Worm (Caenorhabditis elegans) whole organism, mixed stage, embryonic: ENCODE measurements around the gene mrp-5.

Source experiments
- M03D4.4 ChIP-seq: sonication (generic microtip); optimal IDR thresholded peaks from 2 replicates; lab custom pipeline; 2017; ENCODE audit warnings: mild to moderate bottlenecking, missing genetic modification characterization, missing compliant biosample characterization
- blmp-1 ChIP-seq: fragments of 150-350 bp; optimal IDR thresholded peaks from 2 replicates; lab custom pipeline; 2014; ENCODE audit warnings: missing biosample characterization, missing genetic modification characterization
- ceh-39 ChIP-seq: fragments of 150-350 bp; optimal IDR thresholded peaks from 2 replicates; lab custom pipeline; 2014; ENCODE audit warnings: missing biosample characterization, missing genetic modification characterization
- ceh-43 ChIP-seq: fragments of 200-800 bp; sonication (Bioruptor generic); optimal IDR thresholded peaks from 2 replicates; lab custom pipeline; 2018; ENCODE audit warnings: mild to moderate bottlenecking, missing genetic modification characterization, moderate library complexity, missing compliant biosample characterization
- ces-1 ChIP-seq: fragments of 150-350 bp; optimal IDR thresholded peaks from 2 replicates; lab custom pipeline; 2014; ENCODE audit warnings: missing biosample characterization, missing genetic modification reagents, missing genetic modification characterization
- cnd-1 ChIP-seq: fragments of 200-800 bp; sonication (Bioruptor generic); optimal IDR thresholded peaks from 2 replicates; lab custom pipeline; 2018; ENCODE audit warnings: mild to moderate bottlenecking, missing genetic modification characterization, missing compliant biosample characterization
- drap-1 ChIP-seq: fragments of 200-800 bp; sonication (Bioruptor generic); optimal IDR thresholded peaks from 3 replicates; lab custom pipeline; 2018; ENCODE audit warnings: mild to moderate bottlenecking, missing genetic modification characterization, missing compliant biosample characterization
- elt-3 ChIP-seq: fragments of 150-350 bp; optimal IDR thresholded peaks from 2 replicates; lab custom pipeline; 2014; ENCODE audit warnings: missing biosample characterization, missing genetic modification characterization
- ham-2 ChIP-seq: fragments of 200-800 bp; sonication (Bioruptor generic); optimal IDR thresholded peaks from 2 replicates; lab custom pipeline; 2018; ENCODE audit warnings: mild to moderate bottlenecking, missing genetic modification characterization, missing compliant biosample characterization
- hlh-1 ChIP-seq: fragments of 150-350 bp; optimal IDR thresholded peaks from 2 replicates; lab custom pipeline; 2014; ENCODE audit warnings: missing biosample characterization, missing genetic modification reagents, missing genetic modification characterization
- lin-13 ChIP-seq: fragments of 150-350 bp; optimal IDR thresholded peaks from 2 replicates; lab custom pipeline; 2014; ENCODE audit warnings: missing biosample characterization, missing genetic modification characterization
- lin-32 ChIP-seq: fragments of 200-800 bp; sonication (Bioruptor generic); optimal IDR thresholded peaks from 2 replicates; lab custom pipeline; 2018; ENCODE audit warnings: mild to moderate bottlenecking, missing genetic modification characterization, missing compliant biosample characterization
- lsy-2 ChIP-seq: fragments of 150-350 bp; optimal IDR thresholded peaks from 2 replicates; lab custom pipeline; 2014; ENCODE audit warnings: missing biosample characterization, missing genetic modification characterization
- mab-5 ChIP-seq: fragments of 150-350 bp; optimal IDR thresholded peaks from 2 replicates; lab custom pipeline; 2014; ENCODE audit warnings: missing biosample characterization, missing genetic modification characterization
- mls-2 ChIP-seq: sonication (generic microtip); optimal IDR thresholded peaks from 2 replicates; lab custom pipeline; 2016; ENCODE audit warnings: mild to moderate bottlenecking, missing genetic modification characterization, moderate library complexity, missing compliant biosample characterization
- nhr-12 ChIP-seq: fragments of 150-350 bp; optimal IDR thresholded peaks from 2 replicates; lab custom pipeline; 2014; ENCODE audit warnings: missing biosample characterization, missing genetic modification characterization
- nhr-2 ChIP-seq: fragments of 150-350 bp; optimal IDR thresholded peaks from 2 replicates; lab custom pipeline; 2014; ENCODE audit warnings: missing biosample characterization, missing genetic modification characterization
- nhr-237 ChIP-seq: fragments of 150-350 bp; optimal IDR thresholded peaks from 2 replicates; lab custom pipeline; 2014; ENCODE audit warnings: missing biosample characterization, missing genetic modification characterization
- nhr-28 ChIP-seq: fragments of 150-350 bp; optimal IDR thresholded peaks from 2 replicates; lab custom pipeline; 2014; ENCODE audit warnings: missing biosample characterization, missing genetic modification characterization
- nhr-76 ChIP-seq: sonication (generic microtip); optimal IDR thresholded peaks from 2 replicates; lab custom pipeline; 2017; ENCODE audit warnings: missing biosample characterization, missing genetic modification characterization
- pha-4 ChIP-seq: fragments of 150-350 bp; optimal IDR thresholded peaks from 2 replicates; lab custom pipeline; 2018; ENCODE audit warnings: missing biosample characterization, missing genetic modification reagents, missing genetic modification characterization
- sem-2 ChIP-seq: fragments of 200-800 bp; sonication (Bioruptor generic); optimal IDR thresholded peaks from 2 replicates; lab custom pipeline; 2018; ENCODE audit warnings: mild to moderate bottlenecking, missing genetic modification characterization, missing compliant biosample characterization
- snpc-4 ChIP-seq: fragments of 150-350 bp; optimal IDR thresholded peaks from 2 replicates; lab custom pipeline; 2014; ENCODE audit warnings: missing biosample characterization, missing genetic modification characterization
- sptf-1 ChIP-seq: sonication (generic microtip); optimal IDR thresholded peaks from 2 replicates; lab custom pipeline; 2017; ENCODE audit warnings: mild to moderate bottlenecking, missing genetic modification characterization, moderate library complexity, missing compliant biosample characterization
- tbx-8 ChIP-seq: fragments of 200-800 bp; sonication (Bioruptor generic); optimal IDR thresholded peaks from 2 replicates; lab custom pipeline; 2018; ENCODE audit warnings: mild to moderate bottlenecking, missing genetic modification characterization, moderate library complexity, missing compliant biosample characterization
- unc-120 ChIP-seq: sonication (generic microtip); optimal IDR thresholded peaks from 2 replicates; lab custom pipeline; 2017; ENCODE audit warnings: missing genetic modification characterization, missing compliant biosample characterization; ENCODE audit not compliant: poor library complexity, severe bottlenecking
- unc-39 ChIP-seq: fragments of 150-350 bp; optimal IDR thresholded peaks from 2 replicates; lab custom pipeline; 2014; ENCODE audit warnings: missing biosample characterization, missing genetic modification characterization
- unc-62 ChIP-seq: fragments of 150-350 bp; optimal IDR thresholded peaks from 2 replicates; lab custom pipeline; 2014; ENCODE audit warnings: missing biosample characterization, missing genetic modification reagents, missing genetic modification characterization
- zip-8 ChIP-seq: fragments of 150-350 bp; optimal IDR thresholded peaks from 2 replicates; lab custom pipeline; 2014; ENCODE audit warnings: missing biosample characterization, missing genetic modification characterization
- ztf-11 ChIP-seq: fragments of 150-350 bp; optimal IDR thresholded peaks from 2 replicates; lab custom pipeline; 2014; ENCODE audit warnings: missing biosample characterization, missing genetic modification characterization

Gene mrp-5

DNA sequence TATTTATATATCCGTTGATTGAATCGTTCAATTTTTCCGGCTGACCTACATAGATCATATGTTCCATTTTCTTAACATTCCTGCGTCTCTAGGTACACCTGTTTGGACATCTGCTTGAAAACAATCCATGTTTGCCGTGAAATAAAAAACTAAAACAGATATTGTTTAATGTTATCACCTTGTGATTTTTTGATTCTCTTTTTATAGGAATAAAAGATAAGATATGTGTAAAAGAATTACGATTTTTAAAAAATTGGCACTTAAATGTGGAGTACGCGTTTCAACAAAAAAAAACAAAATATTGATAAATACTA, 1.2 kb upstream of the mrp-5 start:
- TF ChIP-seq mab-5 (no peak), zip-8 (tag; lab: Kevin White, UChicago) (no peak), nhr-76 (tag; lab: Kevin White, UChicago) (no peak), ztf-11 (tag; lab: Kevin White, UChicago) (no peak), nhr-28 (tag; lab: Kevin White, UChicago) (no peak), elt-3 (no peak), ceh-43 (GFP tag; lab: Kevin White, UChicago) (no peak), drap-1 (GFP tag; lab: Kevin White, UChicago) (no peak), unc-120 (tag; lab: Kevin White, UChicago) (no peak), ceh-39 (tag; lab: Kevin White, UChicago) (no peak), unc-62 (GFP tag; lab: Kevin White, UChicago) (no peak), unc-39 (no peak)

ce11 chrX:14946464-14947354, 592 bp upstream of the mrp-5 start:
- peak; percentile 84 for TF ChIP-seq hlh-1 (tag; lab: Kevin White, UChicago)
- TF ChIP-seq elt-3 = no peak
- no peak for TF ChIP-seq snpc-4 (tag; lab: Kevin White, UChicago)
- TF ChIP-seq ceh-39 (tag; lab: Kevin White, UChicago) = no peak
- no peak for TF ChIP-seq ztf-11 (tag; lab: Kevin White, UChicago)
- no peak for TF ChIP-seq ces-1
- no peak for TF ChIP-seq M03D4.4 (tag; lab: Kevin White, UChicago)
- peak; percentile 48 for TF ChIP-seq cnd-1 (tag; lab: Kevin White, UChicago)
- TF ChIP-seq nhr-2 (tag; lab: Kevin White, UChicago) = peak; percentile 45
- TF ChIP-seq ham-2 (GFP tag; lab: Kevin White, UChicago) = peak; percentile 4
- TF ChIP-seq sptf-1 (tag; lab: Kevin White, UChicago) = peak; percentile 12
- TF ChIP-seq lin-13 (tag; lab: Kevin White, UChicago) = peak; percentile 53
- no peak for TF ChIP-seq lsy-2 (tag; lab: Kevin White, UChicago)
- TF ChIP-seq mls-2 (tag; lab: Kevin White, UChicago) = no peak
- TF ChIP-seq lin-32 (GFP tag; lab: Kevin White, UChicago) = peak; percentile 44
- TF ChIP-seq blmp-1 (tag; lab: Kevin White, UChicago) = no peak
- TF ChIP-seq zip-8 (tag; lab: Kevin White, UChicago) = no peak
- TF ChIP-seq tbx-8 (GFP tag; lab: Kevin White, UChicago) = no peak

DNA sequence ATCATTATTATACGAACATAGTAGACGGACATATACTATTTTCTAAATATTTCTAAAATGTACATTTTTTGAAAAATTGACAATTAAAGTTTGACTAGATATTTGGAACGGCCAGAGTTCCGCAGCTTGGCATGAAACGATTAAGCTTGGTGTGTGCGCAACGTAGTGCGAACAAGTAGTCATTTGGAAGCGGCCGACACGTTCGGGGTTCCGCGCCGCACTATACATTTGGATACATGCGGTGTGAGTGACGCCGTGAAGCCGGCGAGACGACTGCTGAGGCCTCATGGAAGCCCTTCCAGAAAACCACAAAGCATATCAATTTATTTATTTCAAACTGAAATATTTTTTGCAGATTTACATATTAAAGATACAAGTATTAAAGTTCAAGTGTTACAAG, 7.9 kb downstream of the mrp-5 start:
- TF ChIP-seq cnd-1 (tag; lab: Kevin White, UChicago) = no peak
- TF ChIP-seq nhr-76 (tag; lab: Kevin White, UChicago) = no peak
- no peak for TF ChIP-seq sem-2 (GFP tag; lab: Kevin White, UChicago)
- TF ChIP-seq sptf-1 (tag; lab: Kevin White, UChicago) = no peak
- TF ChIP-seq unc-120 (tag; lab: Kevin White, UChicago) = no peak
- no peak for TF ChIP-seq nhr-12
- no peak for TF ChIP-seq mab-5
- no peak for TF ChIP-seq pha-4 (tag; lab: Kevin White, UChicago)
- TF ChIP-seq ham-2 (GFP tag; lab: Kevin White, UChicago) = no peak
- TF ChIP-seq lsy-2 (tag; lab: Kevin White, UChicago) = no peak
- TF ChIP-seq, all 35 proteins: peak for 0

ce11 chrX:14931443-14931842, 14.7 kb downstream of the mrp-5 start:
- TF ChIP-seq ces-1 (no peak), sptf-1 (tag; lab: Kevin White, UChicago) (no peak), hlh-1 (tag; lab: Kevin White, UChicago) (no peak), cnd-1 (tag; lab: Kevin White, UChicago) (no peak), nhr-76 (tag; lab: Kevin White, UChicago) (no peak), elt-3 (no peak), ham-2 (GFP tag; lab: Kevin White, UChicago) (no peak), nhr-12 (no peak), nhr-237 (tag; lab: Kevin White, UChicago) (no peak), unc-39 (no peak), nhr-2 (tag; lab: Kevin White, UChicago) (no peak), mls-2 (tag; lab: Kevin White, UChicago) (no peak), unc-120 (tag; lab: Kevin White, UChicago) (no peak), zip-8 (tag; lab: Kevin White, UChicago) (no peak), ztf-11 (tag; lab: Kevin White, UChicago) (no peak), nhr-28 (tag; lab: Kevin White, UChicago) (no peak), lin-32 (GFP tag; lab: Kevin White, UChicago) (no peak), lsy-2 (tag; lab: Kevin White, UChicago) (no peak)
